Worm (Caenorhabditis elegans) whole organism, midembryonic: ENCODE measurements around the gene T20G5.12.

Experiments used
- T22C8.4 ChIP-seq: fragments of 200-800 bp; sonication (Bioruptor generic); IDR thresholded peaks from 2 replicates; pipeline ENCODE4 v1.3.6; 2022; ENCODE audit warnings: missing genetic modification characterization, missing compliant biosample characterization
- cog-1 ChIP-seq: sonication (generic microtip); optimal IDR thresholded peaks from 2 replicates; lab custom pipeline; 2016; ENCODE audit warnings: missing genetic modification characterization, missing compliant biosample characterization
- flt-1 ChIP-seq: fragments of 200-800 bp; sonication (Bioruptor generic); IDR thresholded peaks from 2 replicates; pipeline ENCODE4 v1.3.6; 2022; ENCODE audit warnings: missing genetic modification characterization, missing compliant biosample characterization
- klf-2 ChIP-seq: fragments of 200-800 bp; sonication (Bioruptor generic); conservative IDR thresholded peaks from 2 replicates; pipeline ENCODE4 v1.3.6; 2022; ENCODE audit warnings: missing genetic modification reagents, missing genetic modification characterization, missing compliant biosample characterization
- med-1 ChIP-seq: sonication (generic microtip); optimal IDR thresholded peaks from 2 replicates; lab custom pipeline; 2017; ENCODE audit warnings: missing genetic modification characterization, mild to moderate bottlenecking, missing compliant biosample characterization, antibody characterized with exemption, missing genetic modification reagents; ENCODE audit not compliant: insufficient read depth
- ztf-23 ChIP-seq: fragments of 200-800 bp; sonication (Bioruptor generic); IDR thresholded peaks from 2 replicates; pipeline ENCODE4 v1.3.6; 2022; ENCODE audit warnings: missing genetic modification reagents, missing genetic modification characterization, missing compliant biosample characterization
- ztf-29 ChIP-seq: fragments of 200-800 bp; sonication (Bioruptor generic); IDR thresholded peaks from 2 replicates; pipeline ENCODE4 v1.3.6; 2022; ENCODE audit warnings: missing genetic modification reagents, missing genetic modification characterization, missing compliant biosample characterization

DNA sequence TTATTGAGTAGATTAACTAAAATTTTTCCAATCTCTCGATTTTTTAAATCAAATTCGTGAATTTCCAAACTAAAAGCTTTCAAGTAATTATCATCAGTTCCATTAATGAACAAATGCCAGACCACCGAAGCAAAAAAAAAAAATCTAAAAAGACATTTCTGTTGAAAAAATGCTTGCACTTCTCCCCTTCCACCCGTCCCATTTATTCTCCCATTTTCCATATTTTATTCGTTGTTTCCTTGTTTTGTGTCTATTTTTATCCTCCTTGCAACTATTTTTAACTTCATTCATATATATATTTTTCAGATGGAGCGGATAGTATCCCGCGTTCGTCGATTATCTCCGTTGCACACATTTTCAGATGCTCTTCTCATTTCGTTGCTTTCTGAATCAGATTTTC lies 12.5 kb upstream of the T20G5.12 start, which contains the start of gene epac-1:
- TF ChIP-seq med-1 (GFP tag; lab: Kevin White, UChicago), result no peak
- no peak for TF ChIP-seq ztf-29 (GFP tag; lab: Robert Waterston, UW)
- no peak for TF ChIP-seq ztf-23
- TF ChIP-seq cog-1 (tag; lab: Kevin White, UChicago), result no peak
- no peak for TF ChIP-seq klf-2 (GFP tag; lab: Robert Waterston, UW)
- TF ChIP-seq flt-1 (GFP tag; lab: Robert Waterston, UW), result no peak
- no peak for TF ChIP-seq T22C8.4 (GFP tag; lab: Robert Waterston, UW)
